Fruit fly (Drosophila melanogaster) whole organism, embryonic: ENCODE data around the gene CG2493.

Experiments used
- ATbp ChIP-seq: fragments of 200-800 bp; sonication (Bioruptor generic); optimal IDR thresholded peaks from 2 replicates; lab custom pipeline; 2017; ENCODE audit warnings: missing biosample characterization, mild to moderate bottlenecking, missing genetic modification characterization, missing genetic modification reagents
- B-H2 ChIP-seq: fragments of 200-800 bp; sonication (Bioruptor generic); optimal IDR thresholded peaks from 2 replicates; lab custom pipeline; 2018; ENCODE audit warnings: missing biosample characterization, mild to moderate bottlenecking, missing genetic modification characterization
- CG10959 ChIP-seq: fragments of 200-800 bp; sonication (Bioruptor generic); IDR thresholded peaks from 2 replicates; pipeline ENCODE4 v1.3.6; 2022; ENCODE audit warnings: missing biosample characterization, missing genetic modification characterization
- CG11093 ChIP-seq: fragments of 200-800 bp; sonication (Bioruptor generic); IDR thresholded peaks from 3 replicates; pipeline ENCODE4 v1.3.6; 2022; ENCODE audit warnings: missing biosample characterization, missing genetic modification characterization
- CG11723 ChIP-seq: fragments of 200-800 bp; sonication (Bioruptor generic); optimal IDR thresholded peaks from 2 replicates; lab custom pipeline; 2017; ENCODE audit warnings: missing biosample characterization, mild to moderate bottlenecking, missing genetic modification characterization
- CG13424 ChIP-seq: fragments of 200-800 bp; sonication (Bioruptor generic); optimal IDR thresholded peaks from 2 replicates; lab custom pipeline; 2019; ENCODE audit warnings: missing biosample characterization, mild to moderate bottlenecking, missing genetic modification characterization, moderate library complexity
- CG15269 ChIP-seq: fragments of 200-800 bp; sonication (Bioruptor generic); optimal IDR thresholded peaks from 2 replicates; lab custom pipeline; 2018; ENCODE audit warnings: missing biosample characterization, mild to moderate bottlenecking, missing genetic modification characterization, moderate library complexity
- CG16813 ChIP-seq: fragments of 200-800 bp; sonication (Bioruptor generic); IDR thresholded peaks from 3 replicates; pipeline ENCODE4 v1.3.6; 2022; ENCODE audit warnings: missing biosample characterization, missing genetic modification characterization; ENCODE audit not compliant: partially characterized antibody
- CG18619 ChIP-seq: fragments of 200-800 bp; sonication (Bioruptor generic); optimal IDR thresholded peaks from 3 replicates; lab custom pipeline; 2017; ENCODE audit warnings: missing biosample characterization, mild to moderate bottlenecking, missing genetic modification characterization
- CG32532 ChIP-seq: fragments of 200-800 bp; sonication (Bioruptor generic); IDR thresholded peaks from 2 replicates; pipeline ENCODE4 v1.3.6; 2022; ENCODE audit warnings: missing biosample characterization, missing genetic modification characterization
- CG34224 ChIP-seq: fragments of 200-800 bp; sonication (Bioruptor generic); IDR thresholded peaks from 3 replicates; pipeline ENCODE4 v1.3.6; 2022; ENCODE audit warnings: missing biosample characterization, missing genetic modification characterization; ENCODE audit not compliant: partially characterized antibody
- CG3847 ChIP-seq: fragments of 200-800 bp; sonication (Bioruptor generic); IDR thresholded peaks from 2 replicates; pipeline ENCODE4 v1.3.6; 2022; ENCODE audit warnings: missing biosample characterization, missing genetic modification characterization
- CG42726 ChIP-seq: fragments of 200-800 bp; sonication (Bioruptor generic); IDR thresholded peaks from 2 replicates; pipeline ENCODE4 v1.3.6; 2022; ENCODE audit warnings: missing biosample characterization, missing genetic modification characterization; ENCODE audit not compliant: partially characterized antibody
- CG4328 ChIP-seq: fragments of 200-800 bp; sonication (Bioruptor generic); optimal IDR thresholded peaks from 3 replicates; lab custom pipeline; 2017; ENCODE audit warnings: missing biosample characterization, missing genetic modification reagents, missing genetic modification characterization
- CG4404 ChIP-seq: fragments of 200-800 bp; sonication (Bioruptor generic); IDR thresholded peaks from 2 replicates; pipeline ENCODE4 v1.3.6; 2022; ENCODE audit warnings: missing biosample characterization, missing genetic modification characterization
- CG4424 ChIP-seq: fragments of 200-800 bp; sonication (Bioruptor generic); optimal IDR thresholded peaks from 3 replicates; lab custom pipeline; 2016; ENCODE audit warnings: missing biosample characterization, missing genetic modification characterization
- CG4730 ChIP-seq: fragments of 200-800 bp; sonication (Bioruptor generic); IDR thresholded peaks from 2 replicates; pipeline ENCODE4 v1.3.6; 2022; ENCODE audit warnings: missing biosample characterization, missing genetic modification characterization
- CG6689 ChIP-seq: fragments of 200-800 bp; sonication (Bioruptor generic); IDR thresholded peaks from 2 replicates; pipeline ENCODE4 v1.3.6; 2022; ENCODE audit warnings: missing biosample characterization, missing genetic modification characterization
- CG7357 ChIP-seq: fragments of 200-800 bp; sonication (Bioruptor generic); IDR thresholded peaks from 3 replicates; pipeline ENCODE4 v1.3.6; 2022; ENCODE audit warnings: missing biosample characterization, missing genetic modification characterization
- CG7372 ChIP-seq: fragments of 200-800 bp; sonication (Bioruptor generic); IDR thresholded peaks from 2 replicates; pipeline ENCODE4 v1.3.6; 2022; ENCODE audit warnings: missing biosample characterization, missing genetic modification characterization
- CG7745 ChIP-seq: fragments of 200-800 bp; sonication (Bioruptor generic); optimal IDR thresholded peaks from 2 replicates; lab custom pipeline; 2018; ENCODE audit warnings: missing biosample characterization, mild to moderate bottlenecking, missing genetic modification characterization, moderate library complexity
- CG7928 ChIP-seq: fragments of 200-800 bp; sonication (Bioruptor generic); optimal IDR thresholded peaks from 2 replicates; lab custom pipeline; 2017; ENCODE audit warnings: missing biosample characterization, mild to moderate bottlenecking, missing genetic modification characterization
- CG8359 ChIP-seq: fragments of 200-800 bp; sonication (Bioruptor generic); optimal IDR thresholded peaks from 2 replicates; lab custom pipeline; 2017; ENCODE audit warnings: missing biosample characterization, mild to moderate bottlenecking, missing genetic modification characterization, borderline replicate concordance
- CG9797 ChIP-seq: fragments of 200-800 bp; sonication (Bioruptor generic); optimal IDR thresholded peaks from 3 replicates; lab custom pipeline; 2018; ENCODE audit warnings: missing biosample characterization, mild to moderate bottlenecking, missing genetic modification characterization
- CG9817 ChIP-seq: fragments of 200-800 bp; sonication (Bioruptor generic); optimal IDR thresholded peaks from 2 replicates; lab custom pipeline; 2018; ENCODE audit warnings: missing biosample characterization, mild to moderate bottlenecking, missing genetic modification characterization, moderate library complexity
- D19B ChIP-seq: fragments of 200-800 bp; sonication (Bioruptor generic); optimal IDR thresholded peaks from 2 replicates; lab custom pipeline; 2017; ENCODE audit warnings: missing biosample characterization, mild to moderate bottlenecking, missing genetic modification characterization
- Dad ChIP-seq: fragments of 200-800 bp; sonication (Bioruptor generic); optimal IDR thresholded peaks from 3 replicates; lab custom pipeline; 2016; ENCODE audit warnings: missing biosample characterization, missing genetic modification characterization
- Dfd ChIP-seq, 2 experiments: fragments of >200 bp; optimal IDR thresholded peaks; 2 replicates each; lab custom pipeline; 2017; ENCODE audit warnings: missing biosample characterization in 2 of 2, missing genetic modification characterization in 2 of 2
- HmgZ ChIP-seq: fragments of 200-800 bp; sonication (Bioruptor generic); optimal IDR thresholded peaks from 2 replicates; lab custom pipeline; 2018; ENCODE audit warnings: missing biosample characterization, mild to moderate bottlenecking, missing genetic modification characterization
- Mad ChIP-seq: fragments of 200-800 bp; sonication (Bioruptor generic); optimal IDR thresholded peaks from 2 replicates; lab custom pipeline; 2016; ENCODE audit warnings: missing biosample characterization, missing genetic modification characterization
- Pdp1 ChIP-seq, 2 experiments: fragments of 200-800 bp; sonication (Bioruptor generic); optimal IDR thresholded peaks; 3 replicates each; lab custom pipeline; 2016; ENCODE audit warnings: missing biosample characterization in 2 of 2, missing genetic modification characterization in 2 of 2, mild to moderate bottlenecking in 1 of 2, moderate library complexity in 1 of 2
- Rfx ChIP-seq: fragments of 200-800 bp; sonication (Bioruptor generic); IDR thresholded peaks from 2 replicates; pipeline ENCODE4 v1.3.6; 2022; ENCODE audit warnings: missing biosample characterization, missing genetic modification characterization
- caup ChIP-seq: fragments of 200-800 bp; sonication (Bioruptor generic); optimal IDR thresholded peaks from 3 replicates; lab custom pipeline; 2017; ENCODE audit warnings: missing biosample characterization, mild to moderate bottlenecking, missing genetic modification characterization, moderate library complexity; ENCODE audit not compliant: severe bottlenecking
- ci ChIP-seq: fragments of 200-800 bp; sonication (Bioruptor generic); IDR thresholded peaks from 3 replicates; pipeline ENCODE4 v1.3.6; 2022; ENCODE audit warnings: missing biosample characterization, missing genetic modification characterization
- dimm ChIP-seq: fragments of 200-800 bp; sonication (Bioruptor generic); IDR thresholded peaks from 2 replicates; pipeline ENCODE4 v1.3.6; 2022; ENCODE audit warnings: missing biosample characterization, missing genetic modification characterization
- grn ChIP-seq: fragments of 200-800 bp; sonication (Bioruptor generic); optimal IDR thresholded peaks from 3 replicates; lab custom pipeline; 2017; ENCODE audit warnings: missing biosample characterization, missing genetic modification characterization
- ind ChIP-seq: fragments of 200-800 bp; sonication (Bioruptor generic); optimal IDR thresholded peaks from 3 replicates; lab custom pipeline; 2016; ENCODE audit warnings: missing biosample characterization, missing genetic modification characterization
- kah ChIP-seq: fragments of 200-800 bp; sonication (Bioruptor generic); optimal IDR thresholded peaks from 2 replicates; lab custom pipeline; 2018; ENCODE audit warnings: missing biosample characterization, mild to moderate bottlenecking, missing genetic modification characterization
- knrl ChIP-seq: fragments of 200-800 bp; sonication (Bioruptor generic); IDR thresholded peaks from 3 replicates; pipeline ENCODE4 v1.3.6; 2022; ENCODE audit warnings: missing biosample characterization, missing genetic modification characterization; ENCODE audit not compliant: partially characterized antibody
- lab ChIP-seq: fragments of 200-800 bp; sonication (Bioruptor generic); optimal IDR thresholded peaks from 3 replicates; lab custom pipeline; 2017; ENCODE audit warnings: missing biosample characterization, missing genetic modification characterization, mild to moderate bottlenecking, moderate library complexity, missing genetic modification reagents
- lmd ChIP-seq: fragments of 200-800 bp; sonication (Bioruptor generic); IDR thresholded peaks from 2 replicates; pipeline ENCODE4 v1.3.6; 2022; ENCODE audit warnings: missing biosample characterization, missing genetic modification characterization
- pan ChIP-seq, 4 experiments: fragments of >200 bp in 3 of 4; fragments of 200-800 bp in 1 of 4; sonication (Bioruptor generic) in 1 of 4; optimal IDR thresholded peaks in 3 of 4; IDR thresholded peaks in 1 of 4; 2 replicates each; pipeline versions ENCODE4 v1.3.6 to Lab custom; 2017 to 2022; ENCODE audit warnings: missing biosample characterization in 2 of 4, missing genetic modification characterization in 2 of 4, mixed read lengths in 1 of 4
- pita ChIP-seq: fragments of 200-800 bp; sonication (Bioruptor generic); optimal IDR thresholded peaks from 2 replicates; lab custom pipeline; 2017; ENCODE audit warnings: missing biosample characterization, mild to moderate bottlenecking, missing genetic modification characterization
- ranshi ChIP-seq: fragments of 200-800 bp; sonication (Bioruptor generic); IDR thresholded peaks from 2 replicates; pipeline ENCODE4 v1.3.6; 2022; ENCODE audit warnings: missing biosample characterization, missing genetic modification characterization
- tin ChIP-seq: fragments of 200-800 bp; sonication (Bioruptor generic); optimal IDR thresholded peaks from 3 replicates; lab custom pipeline; 2016; ENCODE audit warnings: missing biosample characterization, missing genetic modification characterization
- wdn ChIP-seq: fragments of 200-800 bp; sonication (Bioruptor generic); IDR thresholded peaks from 2 replicates; pipeline ENCODE4 v1.3.6; 2022; ENCODE audit warnings: missing biosample characterization, missing genetic modification characterization
- yki ChIP-seq: fragments of >200 bp; optimal IDR thresholded peaks from 3 replicates; lab custom pipeline; 2018
- zen2 ChIP-seq: fragments of 200-800 bp; sonication (Bioruptor generic); IDR thresholded peaks from 3 replicates; pipeline ENCODE4 v1.3.6; 2022; ENCODE audit warnings: missing biosample characterization, missing genetic modification characterization; ENCODE audit not compliant: partially characterized antibody
- zfh1 ChIP-seq: fragments of 200-800 bp; sonication (Bioruptor generic); IDR thresholded peaks from 3 replicates; pipeline ENCODE4 v1.3.6; 2022; ENCODE audit warnings: missing biosample characterization, missing genetic modification characterization

CG2493 gene

dm6 chr2L:20463316-20463856 lies at the start of gene CG2493 (continued):
- TF ChIP-seq CG11723 (GFP tag; lab: Kevin White, UChicago) (no peak), CG7928 (GFP tag; lab: Kevin White, UChicago) (no peak), lmd (GFP tag; lab: Robert Waterston, UW) (peak; percentile 20; the same call in 1 of the 2 replicates), lab (GFP tag; lab: Kevin White, UChicago) (peak; percentile 65), Rfx (peak; percentile 45), dimm (GFP tag; lab: Robert Waterston, UW) (no peak), grn (GFP tag; lab: Kevin White, UChicago) (no peak), CG7745 (tag; lab: Kevin White, UChicago) (no peak), CG4730 (GFP tag; lab: Robert Waterston, UW) (0 out of 2 replicates have a peak, but pooled peaks have one; percentile 4), tin (GFP tag; lab: Kevin White, UChicago) (peak; percentile 3), ind (GFP tag; lab: Kevin White, UChicago) (peak; percentile 18), pan (optimal IDR thresholded peaks at IDR 0.05; lab: Kevin White, UChicago) (no peak), pan (GFP tag; optimal IDR thresholded peaks at IDR 0.05 in 1 of 2, IDR thresholded peaks at IDR 0.05 in 1 of 2) (peak in 1 of 2 experiments; percentile 52), CG7372 (GFP tag; lab: Robert Waterston, UW) (no peak), D19B (GFP tag; lab: Kevin White, UChicago) (no peak), Pdp1 (GFP tag; optimal IDR thresholded peaks at IDR 0.05; lab: Kevin White, UChicago) (peak in 1 of 2 experiments; percentile 9), CG32532 (GFP tag; lab: Robert Waterston, UW) (peak; percentile 39; the same call in 1 of the 2 replicates), CG42726 (GFP tag; lab: Robert Waterston, UW) (no peak), CG4404 (GFP tag; lab: Robert Waterston, UW) (no peak), CG9817 (tag; lab: Kevin White, UChicago) (no peak), wdn (GFP tag; lab: Robert Waterston, UW) (no peak), CG4328 (GFP tag; lab: Kevin White, UChicago) (no peak), CG10959 (GFP tag; lab: Robert Waterston, UW) (no peak), CG11093 (GFP tag; lab: Robert Waterston, UW) (no peak), CG9797 (GFP tag; lab: Kevin White, UChicago) (peak; percentile 9), CG4424 (peak; percentile 36), CG3847 (GFP tag; lab: Robert Waterston, UW) (no peak), B-H2 (no peak), pita (GFP tag; lab: Kevin White, UChicago) (no peak), CG13424 (no peak), Dad (GFP tag; lab: Kevin White, UChicago) (no peak), knrl (GFP tag; lab: Robert Waterston, UW) (no peak), Mad (GFP tag; lab: Kevin White, UChicago) (no peak), kah (GFP tag; lab: Kevin White, UChicago) (no peak), CG7357 (GFP tag; lab: Robert Waterston, UW) (no peak), caup (GFP tag; lab: Kevin White, UChicago) (no peak), CG16813 (no peak)

dm6 chr2L:20494423-20495052 lies 31.3 kb upstream of the CG2493 start, which contains the start of gene CG34007:
Gene CG34007, plus strand, starts transcription at chr2L:20495030.
- TF ChIP-seq zen2, result peak; percentile 45; the same call in 2 of the 3 replicates
- TF ChIP-seq CG6689 (GFP tag; lab: Robert Waterston, UW), result peak; percentile 67
- TF ChIP-seq CG34224, result no peak
- TF ChIP-seq yki, result no peak
- peak; percentile 48; the same call in 1 of the 3 replicates for TF ChIP-seq ci (GFP tag; lab: Robert Waterston, UW)
- peak; percentile 78 for TF ChIP-seq zfh1
- no peak for TF ChIP-seq Dfd (GFP tag; optimal IDR thresholded peaks at IDR 0.05; lab: Kevin White, UChicago)
- TF ChIP-seq CG8359, result peak; percentile 50
- TF ChIP-seq ATbp, result peak; percentile 84
- TF ChIP-seq ranshi (GFP tag; lab: Robert Waterston, UW), result peak; percentile 81
- TF ChIP-seq CG15269, result peak; percentile 82
- TF ChIP-seq HmgZ (tag; lab: Kevin White, UChicago), result no peak
- TF ChIP-seq CG18619 (GFP tag; lab: Kevin White, UChicago), result peak; percentile 66
